Worm (Caenorhabditis elegans) whole organism, midembryonic: Measurements from ENCODE around the gene npp-10.

Source experiments
- ref-1 ChIP-seq: fragments of 200-800 bp; sonication (Bioruptor generic); conservative IDR thresholded peaks from 2 replicates; pipeline ENCODE4 v1.3.6; 2022; ENCODE audit warnings: missing genetic modification reagents, missing genetic modification characterization, missing compliant biosample characterization
- tab-1 ChIP-seq: fragments of 200-800 bp; sonication (Bioruptor generic); IDR thresholded peaks from 2 replicates; pipeline ENCODE4 v1.3.6; 2022; ENCODE audit warnings: missing genetic modification characterization, missing compliant biosample characterization

- TF ChIP-seq tab-1 (GFP tag; lab: Robert Waterston, UW) = no peak
- no peak for TF ChIP-seq ref-1 (GFP tag; lab: Robert Waterston, UW)
Measured at ce11 chrIII:5998640-5999039, 20.7 kb downstream of the npp-10 start.
